Worm (Caenorhabditis elegans) whole organism, young adult: Measurements from ENCODE around the gene spig-3.
A peak's percentile ranks its signal among the peaks of the same experiment; 100 is the strongest.

Experiments used
- C17E4.6 ChIP-seq: fragments of 200-800 bp; sonication (Bioruptor generic); IDR thresholded peaks from 2 replicates; pipeline ENCODE4 v1.3.6; 2022; ENCODE audit warnings: missing genetic modification reagents, missing genetic modification characterization, missing compliant biosample characterization
- D2030.7 ChIP-seq: fragments of 200-800 bp; sonication (Bioruptor generic); IDR thresholded peaks from 2 replicates; pipeline ENCODE4 v1.3.6; 2022; ENCODE audit warnings: missing genetic modification reagents, missing genetic modification characterization, missing compliant biosample characterization
- F33H1.4 ChIP-seq: fragments of 200-800 bp; sonication (Bioruptor generic); IDR thresholded peaks from 2 replicates; pipeline ENCODE4 v1.3.6; 2022; ENCODE audit warnings: missing genetic modification reagents, missing genetic modification characterization, missing compliant biosample characterization
- F39B2.1 ChIP-seq: fragments of 200-800 bp; sonication (Bioruptor generic); IDR thresholded peaks from 2 replicates; pipeline ENCODE4 v1.3.6; 2022; ENCODE audit warnings: missing genetic modification reagents, missing genetic modification characterization, missing compliant biosample characterization
- F49E8.2 ChIP-seq: sonication (generic microtip); optimal IDR thresholded peaks from 3 replicates; lab custom pipeline; 2017; ENCODE audit warnings: missing genetic modification characterization, mild to moderate bottlenecking, missing compliant biosample characterization, antibody characterized with exemption, moderate library complexity; ENCODE audit not compliant: insufficient read depth
- F57C9.4 ChIP-seq: sonication (generic microtip); optimal IDR thresholded peaks from 2 replicates; lab custom pipeline; 2017; ENCODE audit warnings: mild to moderate bottlenecking, missing genetic modification characterization, missing compliant biosample characterization
- Y53G8AR.9 ChIP-seq: fragments of 200-800 bp; sonication (Bioruptor generic); conservative IDR thresholded peaks from 2 replicates; pipeline ENCODE4 v1.3.6; 2022; ENCODE audit warnings: missing genetic modification reagents, missing genetic modification characterization, missing compliant biosample characterization
- Y79H2A.3 ChIP-seq: fragments of 200-800 bp; sonication (Bioruptor generic); conservative IDR thresholded peaks from 2 replicates; pipeline ENCODE4 v1.3.6; 2022; ENCODE audit warnings: missing genetic modification reagents, missing genetic modification characterization, missing compliant biosample characterization
- atf-7 ChIP-seq: sonication (generic microtip); optimal IDR thresholded peaks from 2 replicates; lab custom pipeline; 2017; ENCODE audit warnings: mild to moderate bottlenecking, missing genetic modification characterization, missing compliant biosample characterization
- athp-1 ChIP-seq: sonication (generic microtip); optimal IDR thresholded peaks from 2 replicates; lab custom pipeline; 2017; ENCODE audit warnings: mild to moderate bottlenecking, missing genetic modification characterization, missing compliant biosample characterization
- attf-6 ChIP-seq: fragments of 200-800 bp; sonication (Bioruptor generic); IDR thresholded peaks from 2 replicates; pipeline ENCODE4 v1.3.6; 2022; ENCODE audit warnings: missing genetic modification reagents, missing genetic modification characterization, missing compliant biosample characterization
- ceh-58 ChIP-seq: fragments of 200-800 bp; sonication (Bioruptor generic); IDR thresholded peaks from 2 replicates; pipeline ENCODE4 v1.3.6; 2022; ENCODE audit warnings: missing genetic modification characterization, missing compliant biosample characterization
- chd-7 ChIP-seq: sonication (generic microtip); optimal IDR thresholded peaks from 2 replicates; lab custom pipeline; 2016; ENCODE audit warnings: mild to moderate bottlenecking, missing genetic modification characterization, moderate library complexity, missing compliant biosample characterization
- die-1 ChIP-seq: sonication (generic microtip); optimal IDR thresholded peaks from 2 replicates; lab custom pipeline; 2016; ENCODE audit warnings: missing genotype, mild to moderate bottlenecking, missing genetic modification characterization, missing compliant biosample characterization
- dpl-1 ChIP-seq: fragments of 150-350 bp; optimal IDR thresholded peaks from 2 replicates; lab custom pipeline; 2014; ENCODE audit warnings: missing biosample characterization, missing genetic modification reagents, missing genetic modification characterization
- ets-4 ChIP-seq: fragments of 200-800 bp; sonication (Bioruptor generic); optimal IDR thresholded peaks from 2 replicates; lab custom pipeline; 2018; ENCODE audit warnings: mild to moderate bottlenecking, missing genetic modification characterization, missing compliant biosample characterization
- fkh-3 ChIP-seq: sonication (generic microtip); optimal IDR thresholded peaks from 2 replicates; lab custom pipeline; 2016; ENCODE audit warnings: mild to moderate bottlenecking, missing genetic modification characterization, missing compliant biosample characterization
- gei-17 ChIP-seq: fragments of 200-800 bp; sonication (Bioruptor generic); optimal IDR thresholded peaks from 2 replicates; lab custom pipeline; 2018; ENCODE audit warnings: mild to moderate bottlenecking, missing genetic modification characterization, missing compliant biosample characterization
- him-1 ChIP-seq: sonication (generic microtip); optimal IDR thresholded peaks from 2 replicates; lab custom pipeline; 2016; ENCODE audit warnings: missing genotype, missing genetic modification reagents, missing genetic modification characterization, missing compliant biosample characterization
- hlh-26 ChIP-seq: fragments of 200-800 bp; sonication (Bioruptor generic); conservative IDR thresholded peaks from 2 replicates; pipeline ENCODE4 v1.3.6; 2022; ENCODE audit warnings: missing genetic modification reagents, missing genetic modification characterization, missing compliant biosample characterization
- hmg-1.2 ChIP-seq: fragments of 200-800 bp; sonication (Bioruptor generic); IDR thresholded peaks from 2 replicates; pipeline ENCODE4 v1.3.6; 2022; ENCODE audit warnings: missing genetic modification reagents, missing genetic modification characterization, missing compliant biosample characterization
- hrde-1 ChIP-seq: sonication (generic microtip); optimal IDR thresholded peaks from 2 replicates; lab custom pipeline; 2016; ENCODE audit warnings: missing genetic modification characterization, mild to moderate bottlenecking, missing compliant biosample characterization, moderate library complexity, missing genotype, missing genetic modification reagents, borderline replicate concordance
- hsf-1 ChIP-seq: fragments of 200-800 bp; sonication (Bioruptor generic); IDR thresholded peaks from 2 replicates; pipeline ENCODE4 v1.3.6; 2022; ENCODE audit warnings: missing genetic modification reagents, missing genetic modification characterization, missing compliant biosample characterization
- let-526 ChIP-seq: fragments of 200-800 bp; sonication (Bioruptor generic); IDR thresholded peaks from 2 replicates; pipeline ENCODE4 v1.3.6; 2022; ENCODE audit warnings: missing genetic modification reagents, missing genetic modification characterization, missing compliant biosample characterization
- lin-26 ChIP-seq: fragments of 200-800 bp; sonication (Bioruptor generic); IDR thresholded peaks from 2 replicates; pipeline ENCODE4 v1.3.6; 2022; ENCODE audit warnings: missing genetic modification reagents, missing genetic modification characterization, missing compliant biosample characterization
- lir-1 ChIP-seq: fragments of 200-800 bp; sonication (Bioruptor generic); conservative IDR thresholded peaks from 2 replicates; pipeline ENCODE4 v1.3.6; 2022; ENCODE audit warnings: missing genetic modification reagents, missing genetic modification characterization, missing compliant biosample characterization
- lsl-1 ChIP-seq: fragments of 200-800 bp; sonication (Bioruptor generic); optimal IDR thresholded peaks from 2 replicates; lab custom pipeline; 2018; ENCODE audit warnings: mild to moderate bottlenecking, missing genetic modification characterization, moderate library complexity, missing compliant biosample characterization
- madf-6 ChIP-seq: fragments of 200-800 bp; sonication (Bioruptor generic); IDR thresholded peaks from 2 replicates; pipeline ENCODE4 v1.3.6; 2022; ENCODE audit warnings: missing genetic modification reagents, missing genetic modification characterization, missing compliant biosample characterization
- madf-8 ChIP-seq: fragments of 200-800 bp; sonication (Bioruptor generic); conservative IDR thresholded peaks from 2 replicates; pipeline ENCODE4 v1.3.6; 2022; ENCODE audit warnings: missing genetic modification reagents, missing genetic modification characterization, missing compliant biosample characterization
- mel-28 ChIP-seq: sonication (generic microtip); optimal IDR thresholded peaks from 2 replicates; lab custom pipeline; 2016; ENCODE audit warnings: borderline replicate concordance, mild to moderate bottlenecking, missing genetic modification characterization, missing compliant biosample characterization
- nfya-1 ChIP-seq: sonication (generic microtip); optimal IDR thresholded peaks from 2 replicates; lab custom pipeline; 2017; ENCODE audit warnings: antibody characterized with exemption, missing compliant biosample characterization, missing genetic modification characterization, borderline replicate concordance; ENCODE audit not compliant: insufficient read depth
- nfyb-1 ChIP-seq: fragments of 200-800 bp; sonication (Bioruptor generic); IDR thresholded peaks from 2 replicates; pipeline ENCODE4 v1.3.6; 2022; ENCODE audit warnings: missing genetic modification reagents, missing genetic modification characterization, missing compliant biosample characterization
- rcor-1 ChIP-seq: fragments of 200-800 bp; sonication (Bioruptor generic); IDR thresholded peaks from 2 replicates; pipeline ENCODE4 v1.3.6; 2022; ENCODE audit warnings: missing genetic modification reagents, missing genetic modification characterization, missing compliant biosample characterization
- repo-1 ChIP-seq: sonication (generic microtip); optimal IDR thresholded peaks from 2 replicates; lab custom pipeline; 2017; ENCODE audit warnings: mild to moderate bottlenecking, missing genetic modification characterization, missing compliant biosample characterization
- sea-2 ChIP-seq: fragments of 200-800 bp; sonication (Bioruptor generic); IDR thresholded peaks from 2 replicates; pipeline ENCODE4 v1.3.6; 2022; ENCODE audit warnings: missing genetic modification characterization, missing compliant biosample characterization
- snpc-1.1 ChIP-seq: sonication (generic microtip); optimal IDR thresholded peaks from 2 replicates; lab custom pipeline; 2017; ENCODE audit warnings: missing genetic modification characterization, mild to moderate bottlenecking, missing compliant biosample characterization, antibody characterized with exemption, moderate library complexity, missing genotype, missing genetic modification reagents; ENCODE audit not compliant: insufficient read depth
- snpc-1.3 ChIP-seq: sonication (generic microtip); optimal IDR thresholded peaks from 2 replicates; lab custom pipeline; 2017; ENCODE audit warnings: missing genetic modification characterization, mild to moderate bottlenecking, missing compliant biosample characterization, antibody characterized with exemption, moderate library complexity, missing genotype, missing genetic modification reagents; ENCODE audit not compliant: insufficient read depth
- snpc-3.4 ChIP-seq: sonication (generic microtip); optimal IDR thresholded peaks from 2 replicates; lab custom pipeline; 2017; ENCODE audit warnings: missing genetic modification characterization, mild to moderate bottlenecking, missing compliant biosample characterization, antibody characterized with exemption, moderate library complexity, missing genotype, missing genetic modification reagents
- snpc-4 ChIP-seq, 5 experiments: fragments of 150-350 bp in 1 of 5; sonication (generic microtip) in 4 of 5; optimal IDR thresholded peaks; 2 replicates each; lab custom pipeline; 2014 to 2018; ENCODE audit warnings: missing genetic modification characterization in 5 of 5, missing biosample characterization in 3 of 5, antibody characterized with exemption in 2 of 5, mild to moderate bottlenecking in 2 of 5, missing compliant biosample characterization in 2 of 5, missing genotype in 2 of 5, moderate library complexity in 2 of 5, missing genetic modification reagents in 1 of 5
- sptf-2 ChIP-seq: fragments of 200-800 bp; sonication (Bioruptor generic); optimal IDR thresholded peaks from 2 replicates; lab custom pipeline; 2018; ENCODE audit warnings: mild to moderate bottlenecking, missing genetic modification characterization, missing compliant biosample characterization
- tbp1 ChIP-seq: fragments of 200-800 bp; sonication (Bioruptor generic); optimal IDR thresholded peaks from 2 replicates; lab custom pipeline; 2018; ENCODE audit warnings: mild to moderate bottlenecking, missing genetic modification characterization, missing compliant biosample characterization
- xnd-1 ChIP-seq: sonication (generic microtip); optimal IDR thresholded peaks from 2 replicates; lab custom pipeline; 2016; ENCODE audit warnings: missing genotype, missing genetic modification reagents, missing genetic modification characterization, missing compliant biosample characterization
- zfh-2 ChIP-seq: fragments of 200-800 bp; sonication (Bioruptor generic); conservative IDR thresholded peaks from 2 replicates; pipeline ENCODE4 v1.3.6; 2022; ENCODE audit warnings: missing genetic modification reagents, missing genetic modification characterization, missing compliant biosample characterization
- ztf-28 ChIP-seq: fragments of 200-800 bp; sonication (Bioruptor generic); IDR thresholded peaks from 2 replicates; pipeline ENCODE4 v1.3.6; 2022; ENCODE audit warnings: missing genetic modification reagents, missing genetic modification characterization, missing compliant biosample characterization

spig-3 gene

ce11 chrV:14268616-14269015 lies 30.9 kb downstream of the spig-3 start, which contains the start of gene F40G12.4:
TSS of gene F40G12.4 (minus strand) at chrV:14268716.
- TF ChIP-seq fkh-3 (no peak), nfya-1 (no peak), F39B2.1 (GFP tag; lab: Robert Waterston, UW) (no peak), C17E4.6 (GFP tag; lab: Robert Waterston, UW) (no peak), Y79H2A.3 (GFP tag; lab: Robert Waterston, UW) (no peak), snpc-4 (GFP tag; optimal IDR thresholded peaks at IDR 0.05; lab: Kevin White, UChicago) (no peak), snpc-4 (tag; optimal IDR thresholded peaks at IDR 0.05; lab: Kevin White, UChicago) (no peak), F57C9.4 (tag; lab: Kevin White, UChicago) (no peak), F49E8.2 (no peak), chd-7 (tag; lab: Kevin White, UChicago) (no peak), gei-17 (GFP tag; lab: Kevin White, UChicago) (no peak), let-526 (GFP tag; lab: Robert Waterston, UW) (no peak), atf-7 (tag; lab: Kevin White, UChicago) (no peak), dpl-1 (GFP tag; lab: Kevin White, UChicago) (no peak), zfh-2 (GFP tag; lab: Robert Waterston, UW) (no peak), nfyb-1 (GFP tag; lab: Robert Waterston, UW) (no peak), hlh-26 (GFP tag; lab: Robert Waterston, UW) (no peak)

- TF ChIP-seq F33H1.4 (GFP tag; lab: Robert Waterston, UW) (peak; percentile 38; the same call in 1 of the 2 replicates), madf-6 (GFP tag; lab: Robert Waterston, UW) (peak; percentile 72), snpc-1.1 (peak; percentile 92), lin-26 (GFP tag; lab: Robert Waterston, UW) (0 out of 2 replicates have a peak, but pooled peaks have one; percentile 38), him-1 (tag; lab: Kevin White, UChicago) (peak; percentile 90), madf-8 (GFP tag; lab: Robert Waterston, UW) (0 out of 2 replicates have a peak, but pooled peaks have one; percentile 15), snpc-4 (GFP tag; optimal IDR thresholded peaks at IDR 0.05; lab: Kevin White, UChicago) (peak; percentile 92), snpc-4 (tag; optimal IDR thresholded peaks at IDR 0.05; lab: Kevin White, UChicago) (peak; percentile 82 to 96 (median 93)), hsf-1 (GFP tag; lab: Robert Waterston, UW) (peak; percentile 59; the same call in 1 of the 2 replicates), attf-6 (GFP tag; lab: Robert Waterston, UW) (peak; percentile 73), F49E8.2 (peak; percentile 23), hrde-1 (peak; percentile 30), ceh-58 (GFP tag; lab: Robert Waterston, UW) (no peak), sea-2 (GFP tag; lab: Robert Waterston, UW) (no peak), tbp1 (GFP tag; lab: Kevin White, UChicago) (peak; percentile 23), Y53G8AR.9 (no peak), nfya-1 (no peak), rcor-1 (GFP tag; lab: Robert Waterston, UW) (peak; percentile 76), lir-1 (GFP tag; lab: Robert Waterston, UW) (no peak), snpc-1.3 (tag; lab: Kevin White, UChicago) (peak; percentile 59), ets-4 (no peak), athp-1 (tag; lab: Kevin White, UChicago) (no peak), mel-28 (tag; lab: Kevin White, UChicago) (no peak), repo-1 (tag; lab: Kevin White, UChicago) (no peak), D2030.7 (GFP tag; lab: Robert Waterston, UW) (peak; percentile 81), xnd-1 (tag; lab: Kevin White, UChicago) (peak; percentile 11), ztf-28 (0 out of 2 replicates have a peak, but pooled peaks have one; percentile 5), die-1 (tag; lab: Kevin White, UChicago) (peak; percentile 4), snpc-3.4 (tag; lab: Kevin White, UChicago) (peak; percentile 79), lsl-1 (peak; percentile 48), hmg-1.2 (peak; percentile 59; the same call in 1 of the 2 replicates), sptf-2 (peak; percentile 26)
Observed at ce11 chrV:14267326-14267942, 32.0 kb downstream of the spig-3 start.
